Fruit fly (Drosophila melanogaster): ENCODE results near the gene CG3014.

DNA sequence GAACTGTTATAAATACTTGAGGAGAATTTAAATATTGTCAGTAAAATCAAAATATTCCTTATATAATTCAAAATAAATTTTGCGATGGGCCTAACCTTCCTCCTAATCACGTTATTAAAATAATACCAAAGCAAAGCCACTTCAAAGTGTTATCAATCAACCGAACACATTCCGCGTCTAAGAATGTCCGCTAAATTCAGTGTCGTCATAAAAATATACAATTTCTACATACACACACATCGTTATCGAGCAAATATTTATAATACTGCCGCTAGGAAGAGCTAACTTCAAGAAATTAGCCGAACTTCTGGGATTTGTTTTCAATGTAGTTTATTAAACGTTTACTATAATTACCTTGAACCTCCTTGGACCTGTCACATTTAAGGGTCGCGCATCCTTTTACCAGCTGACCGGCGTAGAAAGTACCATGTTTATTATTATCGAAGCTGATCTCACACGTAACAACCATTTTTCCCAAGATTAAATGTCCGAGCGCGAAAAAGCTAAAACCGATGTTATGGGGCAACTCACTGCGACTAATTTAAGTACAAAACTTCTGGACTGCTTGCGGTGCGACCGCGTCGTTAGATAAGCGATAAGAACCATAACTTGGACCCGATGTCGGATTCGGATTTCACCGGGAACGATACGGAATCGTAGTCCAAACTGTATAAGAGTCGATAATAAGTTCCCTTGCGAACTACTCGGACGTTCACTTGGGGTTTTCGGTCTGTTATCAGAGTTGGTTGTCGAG, 19.5 kb downstream of the CG3014 start, which contains the start of gene CG18747:
- TF ChIP-seq br (GFP tag; optimal IDR thresholded peaks at IDR 0.05) (no peak), dmrt93B (GFP tag; optimal IDR thresholded peaks at IDR 0.05) (no peak), Jra (GFP tag; optimal IDR thresholded peaks at IDR 0.05) (no peak), usp (GFP tag; optimal IDR thresholded peaks at IDR 0.05) (no peak), psq (GFP tag; optimal IDR thresholded peaks at IDR 0.05) (no peak), OdsH (GFP tag; optimal IDR thresholded peaks at IDR 0.05) (no peak), CG9705 (GFP tag; optimal IDR thresholded peaks at IDR 0.05) (no peak), Dif (GFP tag; optimal IDR thresholded peaks at IDR 0.05; ENCODE audit: partially characterized antibody) (no peak)

Measured in whole organism, wandering third instar larva.